Worm (Caenorhabditis elegans) whole organism, L1 larva: ENCODE measurements around the gene F23F1.4.

ENCODE experiments used
- C04F5.9 ChIP-seq: sonication (generic microtip); optimal IDR thresholded peaks from 2 replicates; lab custom pipeline; 2016; ENCODE audit warnings: missing genetic modification characterization, missing compliant biosample characterization
- C34B4.2 ChIP-seq: sonication (generic microtip); optimal IDR thresholded peaks from 2 replicates; lab custom pipeline; 2017; ENCODE audit warnings: mild to moderate bottlenecking, missing genetic modification characterization, missing compliant biosample characterization
- aha-1 ChIP-seq: fragments of 150-350 bp; optimal IDR thresholded peaks from 2 replicates; lab custom pipeline; 2014; ENCODE audit warnings: missing biosample characterization, missing genetic modification characterization
- aly-2 ChIP-seq: fragments of 150-350 bp; optimal IDR thresholded peaks from 2 replicates; lab custom pipeline; 2014; ENCODE audit warnings: missing biosample characterization, missing genetic modification characterization
- ceh-63 ChIP-seq: fragments of 200-800 bp; sonication (Bioruptor generic); optimal IDR thresholded peaks from 2 replicates; lab custom pipeline; 2018; ENCODE audit warnings: mild to moderate bottlenecking, missing genetic modification characterization, missing compliant biosample characterization
- dpl-1 ChIP-seq, 3 experiments: fragments of 150-350 bp in 2 of 3; sonication (generic microtip) in 1 of 3; optimal IDR thresholded peaks; 2 replicates each; lab custom pipeline; 2014 to 2017; ENCODE audit warnings: missing biosample characterization in 3 of 3, missing genetic modification characterization in 3 of 3, missing genetic modification reagents in 3 of 3
- efl-1 ChIP-seq, 4 experiments: fragments of 150-350 bp; optimal IDR thresholded peaks in 3 of 4; peaks in 1 of 4; 1 replicate in 1 of 4; 2 replicates in 3 of 4; lab custom pipeline; 2014; ENCODE audit warnings: missing biosample characterization in 2 of 4, missing genetic modification characterization in 2 of 4, missing genetic modification reagents in 2 of 4
- efl-3 ChIP-seq: fragments of 200-800 bp; sonication (Bioruptor generic); optimal IDR thresholded peaks from 2 replicates; lab custom pipeline; 2018; ENCODE audit warnings: mild to moderate bottlenecking, missing genetic modification characterization, missing compliant biosample characterization
- egl-13 ChIP-seq: sonication (generic microtip); optimal IDR thresholded peaks from 2 replicates; lab custom pipeline; 2016; ENCODE audit warnings: missing genotype, missing genetic modification reagents, missing genetic modification characterization, missing compliant biosample characterization
- egl-27 ChIP-seq, 2 experiments: fragments of 150-350 bp in 1 of 2; sonication (generic microtip); optimal IDR thresholded peaks; 3 replicates each; lab custom pipeline; 2017 to 2018; ENCODE audit warnings: missing biosample characterization in 2 of 2, missing genetic modification characterization in 2 of 2, missing genetic modification reagents in 2 of 2
- elt-2 ChIP-seq: sonication (generic microtip); optimal IDR thresholded peaks from 2 replicates; lab custom pipeline; 2016; ENCODE audit warnings: missing genetic modification characterization, mild to moderate bottlenecking, inconsistent platforms, missing compliant biosample characterization, missing genetic modification reagents
- elt-3 ChIP-seq, 6 experiments: fragments of 150-350 bp in 1 of 6; sonication (generic microtip); optimal IDR thresholded peaks; 2 replicates each; lab custom pipeline; 2017 to 2018; ENCODE audit warnings: missing biosample characterization in 6 of 6, missing genetic modification characterization in 6 of 6, inconsistent platforms in 1 of 6
- ets-5 ChIP-seq: fragments of 200-800 bp; sonication (Bioruptor generic); IDR thresholded peaks from 2 replicates; pipeline ENCODE4 v1.3.6; 2022; ENCODE audit warnings: missing genetic modification characterization, missing compliant biosample characterization
- fkh-10 ChIP-seq: sonication (generic microtip); optimal IDR thresholded peaks from 2 replicates; lab custom pipeline; 2017; ENCODE audit warnings: missing biosample characterization, missing genetic modification reagents, missing genetic modification characterization
- fkh-8 ChIP-seq: sonication (generic microtip); optimal IDR thresholded peaks from 2 replicates; lab custom pipeline; 2016; ENCODE audit warnings: mild to moderate bottlenecking, missing genetic modification characterization, missing compliant biosample characterization
- fos-1 ChIP-seq: fragments of 150-350 bp; optimal IDR thresholded peaks from 2 replicates; lab custom pipeline; 2014; ENCODE audit warnings: missing biosample characterization, missing genetic modification characterization
- hlh-17 ChIP-seq: fragments of 200-800 bp; sonication (Bioruptor generic); optimal IDR thresholded peaks from 2 replicates; lab custom pipeline; 2018; ENCODE audit warnings: missing genetic modification characterization, mild to moderate bottlenecking, missing compliant biosample characterization, moderate library complexity, borderline replicate concordance
- hlh-4 ChIP-seq: sonication (generic microtip); optimal IDR thresholded peaks from 2 replicates; lab custom pipeline; 2016; ENCODE audit warnings: mild to moderate bottlenecking, missing genetic modification characterization, missing compliant biosample characterization
- hpl-2 ChIP-seq: fragments of 150-350 bp; optimal IDR thresholded peaks from 2 replicates; lab custom pipeline; 2014; ENCODE audit warnings: missing biosample characterization, missing genetic modification reagents, missing genetic modification characterization
- irx-1 ChIP-seq: sonication (generic microtip); optimal IDR thresholded peaks from 2 replicates; lab custom pipeline; 2016; ENCODE audit warnings: missing genetic modification characterization, missing compliant biosample characterization
- isw-1 ChIP-seq: fragments of 200-800 bp; sonication (Bioruptor generic); IDR thresholded peaks from 2 replicates; pipeline ENCODE4 v1.3.6; 2022; ENCODE audit warnings: missing genetic modification characterization, missing compliant biosample characterization
- jun-1 ChIP-seq: fragments of 150-350 bp; optimal IDR thresholded peaks from 2 replicates; lab custom pipeline; 2014; ENCODE audit warnings: missing biosample characterization, missing genetic modification reagents, missing genetic modification characterization
- lin-13 ChIP-seq: fragments of 150-350 bp; optimal IDR thresholded peaks from 2 replicates; lab custom pipeline; 2014; ENCODE audit warnings: missing biosample characterization, missing genetic modification reagents, missing genetic modification characterization
- lin-14 ChIP-seq: fragments of 200-800 bp; sonication (Bioruptor generic); optimal IDR thresholded peaks from 2 replicates; lab custom pipeline; 2018; ENCODE audit warnings: mild to moderate bottlenecking, missing genetic modification characterization, moderate library complexity, missing compliant biosample characterization
- lin-35 ChIP-seq, 2 experiments: fragments of 150-350 bp; optimal IDR thresholded peaks; 2 replicates each; lab custom pipeline; 2014; ENCODE audit warnings: missing biosample characterization in 2 of 2, missing genetic modification characterization in 2 of 2, missing genetic modification reagents in 2 of 2
- lsy-2 ChIP-seq, 2 experiments: fragments of 150-350 bp; optimal IDR thresholded peaks; 2 replicates each; lab custom pipeline; 2014; ENCODE audit warnings: missing biosample characterization in 2 of 2, missing genetic modification characterization in 2 of 2
- mab-9 ChIP-seq: fragments of 200-800 bp; sonication (Bioruptor generic); IDR thresholded peaks from 2 replicates; pipeline ENCODE4 v1.3.6; 2022; ENCODE audit warnings: missing genetic modification reagents, missing genetic modification characterization, missing compliant biosample characterization
- mdl-1 ChIP-seq, 2 experiments: fragments of 150-350 bp; optimal IDR thresholded peaks; 2 replicates each; lab custom pipeline; 2014 to 2017; ENCODE audit warnings: missing biosample characterization in 2 of 2, missing genetic modification characterization in 2 of 2, inconsistent platforms in 1 of 2
- nhr-11 ChIP-seq: fragments of 150-350 bp; optimal IDR thresholded peaks from 2 replicates; lab custom pipeline; 2014; ENCODE audit warnings: missing biosample characterization, missing genetic modification characterization
- nhr-19 ChIP-seq: fragments of 200-800 bp; sonication (Bioruptor generic); conservative IDR thresholded peaks from 2 replicates; pipeline ENCODE4 v1.3.6; 2022; ENCODE audit warnings: missing genetic modification characterization, missing compliant biosample characterization
- nhr-237 ChIP-seq: fragments of 150-350 bp; optimal IDR thresholded peaks from 2 replicates; lab custom pipeline; 2014; ENCODE audit warnings: missing biosample characterization, missing genetic modification characterization
- nhr-28 ChIP-seq: fragments of 150-350 bp; optimal IDR thresholded peaks from 2 replicates; lab custom pipeline; 2014; ENCODE audit warnings: missing biosample characterization, missing genetic modification characterization
- nhr-47 ChIP-seq: sonication (generic microtip); optimal IDR thresholded peaks from 2 replicates; lab custom pipeline; 2016; ENCODE audit warnings: mild to moderate bottlenecking, missing genetic modification characterization, moderate library complexity, missing compliant biosample characterization
- nhr-71 ChIP-seq: sonication (generic microtip); optimal IDR thresholded peaks from 2 replicates; lab custom pipeline; 2016; ENCODE audit warnings: mild to moderate bottlenecking, missing genetic modification characterization, moderate library complexity, missing compliant biosample characterization
- nhr-76 ChIP-seq: sonication (generic microtip); optimal IDR thresholded peaks from 2 replicates; lab custom pipeline; 2017; ENCODE audit warnings: missing biosample characterization, missing genetic modification characterization
- nhr-84 ChIP-seq: sonication (generic microtip); optimal IDR thresholded peaks from 2 replicates; lab custom pipeline; 2017; ENCODE audit warnings: missing biosample characterization, missing genetic modification characterization
- nhr-85 ChIP-seq: sonication (generic microtip); peaks from one replicate; lab custom pipeline; 2016; ENCODE audit warnings: missing genetic modification characterization, inconsistent platforms, missing compliant biosample characterization
- rnt-1 ChIP-seq: sonication (generic microtip); optimal IDR thresholded peaks from 2 replicates; lab custom pipeline; 2016; ENCODE audit warnings: mild to moderate bottlenecking, missing genetic modification characterization, moderate library complexity, missing compliant biosample characterization
- skn-1 ChIP-seq: fragments of 150-350 bp; optimal IDR thresholded peaks from 2 replicates; lab custom pipeline; 2014; ENCODE audit warnings: missing biosample characterization, missing genetic modification characterization
- sup-37 ChIP-seq: fragments of 200-800 bp; sonication (Bioruptor generic); optimal IDR thresholded peaks from 2 replicates; lab custom pipeline; 2018; ENCODE audit warnings: mild to moderate bottlenecking, missing genetic modification characterization, missing compliant biosample characterization
- tbx-2 ChIP-seq: sonication (generic microtip); optimal IDR thresholded peaks from 2 replicates; lab custom pipeline; 2016; ENCODE audit warnings: missing genetic modification characterization, missing compliant biosample characterization
- tlp-1 ChIP-seq: fragments of 150-350 bp; optimal IDR thresholded peaks from 2 replicates; lab custom pipeline; 2014; ENCODE audit warnings: missing biosample characterization, missing genetic modification characterization
- unc-30 ChIP-seq: sonication (generic microtip); optimal IDR thresholded peaks from 2 replicates; lab custom pipeline; 2017; ENCODE audit warnings: missing biosample characterization, missing genetic modification characterization
- unc-62 ChIP-seq: fragments of 150-350 bp; optimal IDR thresholded peaks from 2 replicates; lab custom pipeline; 2014; ENCODE audit warnings: missing biosample characterization, missing genetic modification reagents, missing genetic modification characterization
- xbp-1 ChIP-seq: sonication (generic microtip); optimal IDR thresholded peaks from 2 replicates; lab custom pipeline; 2016; ENCODE audit warnings: missing genetic modification characterization, missing compliant biosample characterization
- ztf-11 ChIP-seq, 2 experiments: sonication (generic microtip); optimal IDR thresholded peaks; 2 replicates each; lab custom pipeline; 2016 to 2017; ENCODE audit warnings: missing genetic modification characterization in 2 of 2, missing biosample characterization in 1 of 2, missing compliant biosample characterization in 1 of 2

Gene F23F1.4

ce11 chrII:46116-46515 is 17.9 kb upstream of the F23F1.4 start, which contains the start of gene rpt-4:
Gene rpt-4, minus strand, starts transcription at chrII:46216.
- no peak for TF ChIP-seq fos-1 (tag; lab: Kevin White, UChicago)
- peak; percentile 59 for TF ChIP-seq nhr-85 (tag; lab: Kevin White, UChicago)

ce11 chrII:44740-45139 is 16.5 kb upstream of the F23F1.4 start, which contains the start of gene rpoa-49:
Gene rpoa-49, plus strand, starts transcription at chrII:45040.
- TF ChIP-seq nhr-28 (no peak), hpl-2 (GFP tag; lab: Kevin White, UChicago) (no peak), efl-1 (optimal IDR thresholded peaks at IDR 0.05; lab: Kevin White, UChicago) (no peak), efl-1 (GFP tag; optimal IDR thresholded peaks at IDR 0.05 in 1 of 2; lab: Kevin White, UChicago) (no peak), isw-1 (GFP tag; lab: Robert Waterston, UW) (no peak), lin-13 (GFP tag; lab: Kevin White, UChicago) (no peak), nhr-11 (no peak), nhr-84 (tag; lab: Kevin White, UChicago) (no peak)
- TF ChIP-seq, all 84 proteins: peak for 0

- no peak for TF ChIP-seq fkh-10 (GFP tag; lab: Kevin White, UChicago)
- TF ChIP-seq efl-3 (GFP tag; lab: Kevin White, UChicago) = no peak
- peak; percentile 64 for TF ChIP-seq xbp-1
- TF ChIP-seq sup-37 (GFP tag; lab: Kevin White, UChicago) = no peak
- no peak for TF ChIP-seq egl-27 (tag; optimal IDR thresholded peaks at IDR 0.05; lab: Kevin White, UChicago)
- TF ChIP-seq aly-2 (tag; lab: Kevin White, UChicago) = no peak
- TF ChIP-seq fos-1 (tag; lab: Kevin White, UChicago) = peak; percentile 25
- TF ChIP-seq egl-13 (tag; lab: Kevin White, UChicago) = peak; percentile 8
- peak; percentile 62 to 81 (median 71) for TF ChIP-seq dpl-1 (GFP tag; optimal IDR thresholded peaks at IDR 0.05; lab: Kevin White, UChicago)
- peak; percentile 78 for TF ChIP-seq nhr-71 (tag; lab: Kevin White, UChicago)
- TF ChIP-seq ztf-11 (tag; optimal IDR thresholded peaks at IDR 0.05; lab: Kevin White, UChicago) = peak in 1 of 2 experiments; percentile 1
- peak; percentile 74 for TF ChIP-seq nhr-47 (tag; lab: Kevin White, UChicago)
- TF ChIP-seq ets-5 = no peak
- no peak for TF ChIP-seq nhr-11
- TF ChIP-seq irx-1 (tag; lab: Kevin White, UChicago) = peak; percentile 22
- peak; percentile 21 for TF ChIP-seq C04F5.9 (tag; lab: Kevin White, UChicago)
- peak; percentile 56 for TF ChIP-seq rnt-1 (tag; lab: Kevin White, UChicago)
- peak; percentile 100 for TF ChIP-seq skn-1 (tag; lab: Kevin White, UChicago)
- no peak for TF ChIP-seq ceh-63
- TF ChIP-seq nhr-237 (tag; lab: Kevin White, UChicago) = peak; percentile 24
- no peak for TF ChIP-seq aha-1 (tag; lab: Kevin White, UChicago)
- TF ChIP-seq hpl-2 (GFP tag; lab: Kevin White, UChicago) = no peak
- TF ChIP-seq elt-3 (tag; optimal IDR thresholded peaks at IDR 0.05; lab: Kevin White, UChicago) = peak in 1 of 6 experiments; percentile 47
- TF ChIP-seq mdl-1 (tag; optimal IDR thresholded peaks at IDR 0.05; lab: Kevin White, UChicago) = peak in 1 of 2 experiments; percentile 73
- TF ChIP-seq tbx-2 = peak; percentile 66
- no peak for TF ChIP-seq tlp-1 (tag; lab: Kevin White, UChicago)
- no peak for TF ChIP-seq jun-1 (tag; lab: Kevin White, UChicago)
- no peak for TF ChIP-seq lin-14 (GFP tag; lab: Kevin White, UChicago)
- TF ChIP-seq nhr-19 (GFP tag; lab: Robert Waterston, UW) = peak; percentile 23; the same call in 1 of the 2 replicates
- no peak for TF ChIP-seq elt-2 (tag; lab: Kevin White, UChicago)
- TF ChIP-seq hlh-17 (GFP tag; lab: Kevin White, UChicago) = no peak
- no peak for TF ChIP-seq hlh-4 (tag; lab: Kevin White, UChicago)
- peak; percentile 76 to 86 for TF ChIP-seq lin-35 (GFP tag; optimal IDR thresholded peaks at IDR 0.05; lab: Kevin White, UChicago)
- no peak for TF ChIP-seq mab-9
- TF ChIP-seq nhr-28 = no peak
- TF ChIP-seq unc-30 (tag; lab: Kevin White, UChicago) = no peak
- TF ChIP-seq nhr-85 (tag; lab: Kevin White, UChicago) = peak; percentile 52
- TF ChIP-seq nhr-76 (tag; lab: Kevin White, UChicago) = no peak
- TF ChIP-seq efl-1 (optimal IDR thresholded peaks at IDR 0.05; lab: Kevin White, UChicago) = peak; percentile 77 to 78
- TF ChIP-seq efl-1 (GFP tag; optimal IDR thresholded peaks at IDR 0.05 in 1 of 2; lab: Kevin White, UChicago) = peak; percentile 80 to 96
- TF ChIP-seq lsy-2 (tag; optimal IDR thresholded peaks at IDR 0.05; lab: Kevin White, UChicago) = peak; percentile 75 to 88
- no peak for TF ChIP-seq unc-62 (GFP tag; lab: Kevin White, UChicago)
- no peak for TF ChIP-seq nhr-84 (tag; lab: Kevin White, UChicago)
- TF ChIP-seq C34B4.2 (tag; lab: Kevin White, UChicago) = no peak
- peak; percentile 57 for TF ChIP-seq fkh-8 (tag; lab: Kevin White, UChicago)
These were observed 15.4 kb upstream of the F23F1.4 start, which contains the start of gene nfyc-1 for ce11 chrII:43640-44039. Gene nfyc-1, plus strand, starts transcription at chrII:43907.
